Worm (Caenorhabditis elegans): ENCODE measurements around the gene irld-55.

The irld-55 gene

ce11 chrIV:13982425-13982824 is 37.6 kb upstream of the irld-55 start, which contains the start of gene gei-18:
Gene gei-18, minus strand, starts transcription at chrIV:13982525.
- TF ChIP-seq nhr-237 (tag; optimal IDR thresholded peaks at IDR 0.05), result no peak
- no peak for TF ChIP-seq nhr-43 (tag; optimal IDR thresholded peaks at IDR 0.05; ENCODE audit: poor library complexity, severe bottlenecking)
- TF ChIP-seq egl-27 (tag; optimal IDR thresholded peaks at IDR 0.05), result no peak
- TF ChIP-seq nhr-67 (tag; optimal IDR thresholded peaks at IDR 0.05), result no peak
- TF ChIP-seq nhr-25 (tag; optimal IDR thresholded peaks at IDR 0.05), result no peak
- no peak for TF ChIP-seq fkh-2 (tag; optimal IDR thresholded peaks at IDR 0.05)
- TF ChIP-seq egl-5 (tag; optimal IDR thresholded peaks at IDR 0.05), result no peak
- no peak for TF ChIP-seq daf-12 (tag; optimal IDR thresholded peaks at IDR 0.05)

- TF ChIP-seq unc-62 (GFP tag; optimal IDR thresholded peaks at IDR 0.05), result no peak
- TF ChIP-seq snpc-4 (tag; optimal IDR thresholded peaks at IDR 0.05), result no peak
- TF ChIP-seq elt-3 (tag; optimal IDR thresholded peaks at IDR 0.05), result no peak
- TF ChIP-seq elt-2 (tag; optimal IDR thresholded peaks at IDR 0.05), result no peak
- no peak for TF ChIP-seq pha-4 (tag; optimal IDR thresholded peaks at IDR 0.05)
- no peak for TF ChIP-seq egl-5 (tag; optimal IDR thresholded peaks at IDR 0.05)
- no peak for TF ChIP-seq ama-1 (optimal IDR thresholded peaks at IDR 0.05)
Observed at ce11 chrIV:13984041-13984440, 36.0 kb upstream of the irld-55 start, which contains the start of gene tor-2. Gene tor-2, minus strand, starts transcription at chrIV:13984141.

- no peak for TF ChIP-seq elt-3 (tag; optimal IDR thresholded peaks at IDR 0.05)
- TF ChIP-seq nhr-25 (tag; optimal IDR thresholded peaks at IDR 0.05), result no peak
- no peak for TF ChIP-seq nhr-28 (tag; optimal IDR thresholded peaks at IDR 0.05)
Observed at ce11 chrIV:13985705-13986104, 34.3 kb upstream of the irld-55 start, which contains the start of gene tor-1. Gene tor-1, minus strand, starts transcription at chrIV:13985805.

- TF ChIP-seq lin-15B (tag; optimal IDR thresholded peaks at IDR 0.05) (no peak), egl-27 (tag; optimal IDR thresholded peaks at IDR 0.05) (no peak), fkh-2 (tag; optimal IDR thresholded peaks at IDR 0.05) (no peak), ceh-16 (tag; optimal IDR thresholded peaks at IDR 0.05) (no peak), lsy-12 (tag; optimal IDR thresholded peaks at IDR 0.05) (no peak), nhr-237 (tag; optimal IDR thresholded peaks at IDR 0.05) (no peak), mml-1 (tag; optimal IDR thresholded peaks at IDR 0.05) (no peak), mdl-1 (tag; optimal IDR thresholded peaks at IDR 0.05) (no peak), pha-4 (tag; optimal IDR thresholded peaks at IDR 0.05) (no peak), fos-1 (tag; optimal IDR thresholded peaks at IDR 0.05) (no peak), nhr-28 (tag; optimal IDR thresholded peaks at IDR 0.05) (no peak), egl-5 (tag; optimal IDR thresholded peaks at IDR 0.05) (no peak), lin-39 (tag; optimal IDR thresholded peaks at IDR 0.05) (no peak), nhr-11 (tag; optimal IDR thresholded peaks at IDR 0.05) (no peak), zag-1 (tag; optimal IDR thresholded peaks at IDR 0.05) (no peak), fkh-10 (GFP tag; optimal IDR thresholded peaks at IDR 0.05) (no peak), ama-1 (optimal IDR thresholded peaks at IDR 0.05) (no peak), snpc-4 (tag; optimal IDR thresholded peaks at IDR 0.05) (no peak)
Observed at ce11 chrIV:13988781-13989180, 31.2 kb upstream of the irld-55 start, which contains the start of gene egl-23. Gene egl-23, plus strand, starts transcription at chrIV:13989081.

- no peak for TF ChIP-seq unc-62 (GFP tag; optimal IDR thresholded peaks at IDR 0.05)
Observed at ce11 chrIV:13989875-13990274, 30.1 kb upstream of the irld-55 start.

DNA sequence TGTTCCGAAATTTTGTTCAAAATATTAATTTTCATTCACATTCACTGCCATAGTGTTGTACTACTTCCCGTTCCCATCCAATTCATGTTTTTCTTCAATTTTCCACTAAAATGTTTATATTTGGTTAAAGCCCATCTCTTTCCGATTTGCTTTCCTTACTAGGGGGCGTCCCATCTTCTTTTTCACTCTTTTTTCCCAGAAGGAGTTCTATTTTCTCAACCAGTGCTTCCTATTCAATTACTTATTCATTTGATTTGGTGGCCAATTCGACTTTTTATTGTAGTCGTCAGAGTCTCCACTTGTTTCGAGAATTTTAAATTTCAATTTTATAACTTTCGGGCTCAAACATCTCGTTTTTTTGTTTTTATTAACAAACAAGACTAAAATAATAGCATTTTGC is 18.2 kb upstream of the irld-55 start:
- TF ChIP-seq fkh-10 (GFP tag; optimal IDR thresholded peaks at IDR 0.05) (peak; percentile 55), tbx-2 (tag; optimal IDR thresholded peaks at IDR 0.05) (no peak)

ce11 chrIV:14008709-14009108 is 11.3 kb upstream of the irld-55 start:
- no peak for TF ChIP-seq ztf-4 (tag; optimal IDR thresholded peaks at IDR 0.05)
- no peak for TF ChIP-seq egl-5 (tag; optimal IDR thresholded peaks at IDR 0.05)
- no peak for TF ChIP-seq aly-2 (tag; optimal IDR thresholded peaks at IDR 0.05)
- TF ChIP-seq unc-39 (tag; optimal IDR thresholded peaks at IDR 0.05), result no peak
- TF ChIP-seq jun-1 (tag; optimal IDR thresholded peaks at IDR 0.05), result no peak
- TF ChIP-seq ceh-16 (tag; optimal IDR thresholded peaks at IDR 0.05), result no peak
- no peak for TF ChIP-seq fos-1 (tag; optimal IDR thresholded peaks at IDR 0.05)
- no peak for TF ChIP-seq elt-2 (tag; optimal IDR thresholded peaks at IDR 0.05)
- no peak for TF ChIP-seq lsy-12 (tag; optimal IDR thresholded peaks at IDR 0.05)
- TF ChIP-seq fkh-2 (tag; optimal IDR thresholded peaks at IDR 0.05), result no peak
- TF ChIP-seq nhr-67 (tag; optimal IDR thresholded peaks at IDR 0.05), result no peak
- no peak for TF ChIP-seq ZK546.5 (tag; optimal IDR thresholded peaks at IDR 0.05)
- TF ChIP-seq elt-3 (tag; optimal IDR thresholded peaks at IDR 0.05), result no peak
- TF ChIP-seq nhr-25 (tag; optimal IDR thresholded peaks at IDR 0.05), result no peak
- no peak for TF ChIP-seq lin-15B (tag; optimal IDR thresholded peaks at IDR 0.05)
- no peak for TF ChIP-seq ceh-28 (tag; optimal IDR thresholded peaks at IDR 0.05)
